Worm (Caenorhabditis elegans): ENCODE measurements around the gene Y54F10BM.9.

DNA sequence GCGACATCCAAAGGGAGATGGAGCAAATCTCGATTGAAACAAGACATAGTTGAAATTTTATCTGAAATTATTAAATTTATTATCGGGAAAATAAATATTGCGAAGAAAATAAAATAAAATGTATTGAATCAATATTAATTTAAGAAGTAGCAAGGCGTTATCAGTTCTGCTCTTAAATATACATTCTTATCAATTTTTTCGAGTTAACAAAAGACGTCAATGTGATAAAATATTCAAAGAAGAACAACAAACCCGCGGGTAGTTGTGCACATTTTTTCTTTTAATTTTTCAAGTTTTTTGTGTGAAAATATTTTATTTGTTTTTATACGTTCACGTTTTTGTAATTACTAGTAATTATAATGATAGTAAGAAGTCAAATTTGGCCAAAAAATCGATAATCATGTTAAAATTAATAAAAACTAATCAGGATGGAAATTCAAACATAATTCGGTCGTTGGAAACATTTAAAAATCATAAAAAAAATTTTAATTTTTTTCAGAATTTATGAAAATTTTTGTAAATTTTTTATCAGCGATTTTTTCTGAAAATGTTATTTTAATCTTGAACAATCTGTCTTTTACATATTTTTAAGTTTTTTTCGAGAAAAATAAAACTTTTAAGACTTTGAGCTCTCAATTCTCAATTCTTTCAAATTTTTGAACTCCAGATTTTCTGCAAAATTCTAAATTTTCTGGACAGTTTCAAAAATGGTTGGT is 38.6 kb downstream of the Y54F10BM.9 start, which contains the start of gene fbxa-9:
- TF ChIP-seq ztf-23 (GFP tag; IDR thresholded peaks at IDR 0.05) (no peak), ztf-29 (GFP tag; IDR thresholded peaks at IDR 0.05) (no peak)
